Worm (Caenorhabditis elegans): ENCODE measurements around the gene hrpa-1.

The hrpa-1 gene

DNA sequence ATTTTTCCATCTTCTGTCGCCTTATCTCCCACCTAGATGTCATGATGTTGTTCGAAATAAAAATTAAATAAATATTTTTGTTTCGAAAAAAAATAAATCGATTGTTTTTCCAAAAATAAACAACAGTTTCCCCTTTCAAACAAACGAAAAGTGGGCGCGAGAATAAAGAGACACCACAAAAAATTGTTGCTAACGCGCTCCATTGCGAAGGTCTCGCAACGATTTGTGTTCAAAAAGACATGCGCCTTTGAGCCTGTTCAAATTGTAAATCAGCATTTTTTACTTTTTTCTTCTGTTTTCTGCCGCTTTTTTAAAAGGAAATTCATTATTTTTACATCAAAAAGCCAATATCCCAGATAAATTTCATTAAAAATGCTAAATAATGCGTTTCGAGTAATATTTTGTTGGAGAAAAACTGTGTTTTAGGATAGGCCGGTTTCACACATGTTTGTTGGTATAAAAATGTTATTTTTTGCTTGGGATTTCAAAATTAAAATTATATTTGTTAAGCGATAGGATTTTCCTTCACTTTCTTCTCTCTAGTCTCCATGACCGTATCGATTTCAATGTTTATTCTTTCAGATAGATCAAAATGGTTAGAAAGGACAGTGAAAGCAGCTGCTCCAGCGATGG lies 44.0 kb downstream of the hrpa-1 start, which contains the start of gene W08E12.7 (continued):
- TF ChIP-seq ceh-82 (tag; optimal IDR thresholded peaks at IDR 0.05) (peak; percentile 66), pha-4 (tag; optimal IDR thresholded peaks at IDR 0.05) (peak; percentile 100), nhr-76 (tag; optimal IDR thresholded peaks at IDR 0.05) (peak; percentile 51)

DNA sequence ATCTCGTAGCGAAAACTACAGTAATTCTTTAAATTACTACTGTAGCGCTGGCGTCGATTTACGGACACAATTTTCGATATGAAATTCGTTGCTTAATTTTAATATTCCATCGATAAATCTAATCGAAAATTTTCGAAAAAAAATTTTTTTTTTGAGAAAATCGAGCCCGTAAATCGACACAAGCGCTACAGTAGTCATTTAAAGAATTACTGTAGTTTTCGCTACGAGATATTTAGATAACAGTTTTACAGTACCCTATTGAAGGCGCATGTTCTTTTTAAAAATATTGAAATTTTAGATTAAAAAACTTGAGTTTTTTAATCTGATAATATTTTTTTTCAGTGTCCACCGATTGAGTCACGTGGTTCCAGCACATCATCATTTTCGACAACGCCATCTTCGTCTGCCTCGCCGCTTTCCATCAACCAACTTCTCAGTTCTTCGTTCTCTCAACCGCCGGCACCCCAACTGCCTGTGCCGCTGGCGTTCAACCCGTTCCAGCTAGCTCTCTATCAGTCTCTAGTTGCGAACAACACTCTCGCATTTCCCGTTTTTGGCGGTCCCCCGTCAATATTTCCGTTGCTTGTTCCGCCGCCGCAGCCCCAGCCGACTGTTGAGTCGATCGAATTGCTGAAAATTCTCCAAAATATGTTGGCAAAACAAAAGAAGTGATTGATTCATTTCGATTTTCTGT lies 44.7 kb downstream of the hrpa-1 start:
- TF ChIP-seq ZK546.5 (tag; optimal IDR thresholded peaks at IDR 0.05) (no peak), ceh-82 (tag; optimal IDR thresholded peaks at IDR 0.05) (no peak), nhr-28 (tag; optimal IDR thresholded peaks at IDR 0.05) (no peak), snpc-4 (tag; optimal IDR thresholded peaks at IDR 0.05) (no peak), sea-2 (GFP tag; optimal IDR thresholded peaks at IDR 0.05) (no peak), fos-1 (tag; optimal IDR thresholded peaks at IDR 0.05) (no peak), hmg-11 (tag; optimal IDR thresholded peaks at IDR 0.05) (no peak), nfya-1 (tag; optimal IDR thresholded peaks at IDR 0.05; ENCODE audit: insufficient read depth) (no peak), R02D3.7 (tag; optimal IDR thresholded peaks at IDR 0.05) (no peak), daf-12 (tag; optimal IDR thresholded peaks at IDR 0.05) (no peak), lsy-12 (tag; optimal IDR thresholded peaks at IDR 0.05) (no peak), pha-4 (tag; optimal IDR thresholded peaks at IDR 0.05) (no peak), nhr-43 (tag; optimal IDR thresholded peaks at IDR 0.05; ENCODE audit: poor library complexity, severe bottlenecking) (no peak), nhr-77 (tag; optimal IDR thresholded peaks at IDR 0.05) (no peak), ztf-11 (tag; optimal IDR thresholded peaks at IDR 0.05) (no peak), nhr-76 (tag; optimal IDR thresholded peaks at IDR 0.05) (no peak), pqm-1 (tag; optimal IDR thresholded peaks at IDR 0.05) (no peak), nhr-11 (tag; optimal IDR thresholded peaks at IDR 0.05) (no peak), zag-1 (tag; optimal IDR thresholded peaks at IDR 0.05) (no peak), nhr-25 (tag; optimal IDR thresholded peaks at IDR 0.05) (no peak)

DNA sequence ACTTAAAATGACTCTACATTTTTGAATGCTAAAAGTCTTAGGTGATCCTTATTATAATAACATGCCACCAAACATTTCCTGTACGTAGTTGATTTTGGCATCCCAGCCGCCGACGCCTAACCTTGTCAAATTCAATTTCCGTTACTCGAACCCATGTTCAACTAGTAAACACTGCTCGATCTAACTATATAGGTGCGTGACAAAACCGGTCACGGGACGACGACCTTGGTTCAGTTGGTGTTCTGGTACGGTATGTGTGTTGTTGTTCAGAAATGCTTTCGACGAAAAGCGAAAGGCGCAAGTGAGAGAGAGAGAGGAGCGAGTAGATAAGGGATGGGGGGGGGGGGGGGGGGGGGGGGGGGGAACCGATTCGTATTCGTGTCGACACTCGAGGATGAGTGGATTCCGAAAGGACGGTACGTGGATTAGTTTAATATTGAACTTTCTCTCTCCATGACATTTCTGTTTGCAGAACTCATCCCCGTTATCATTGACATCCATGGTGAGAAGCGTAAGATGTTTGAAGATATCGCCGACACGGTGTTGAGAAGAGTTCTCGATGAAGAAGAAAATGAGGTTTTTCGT lies 46.6 kb downstream of the hrpa-1 start, which contains the start of gene W08E12.8:
TSS of gene W08E12.8 (plus strand) at position 395 of the 585 bp plus-strand sequence.
- TF ChIP-seq nhr-25 (tag; optimal IDR thresholded peaks at IDR 0.05) (peak; percentile 62), tbx-2 (tag; optimal IDR thresholded peaks at IDR 0.05) (no peak)

ce11 chrIV:3289237-3289636 lies 49.4 kb downstream of the hrpa-1 start, which contains the start of gene gcy-23:
gcy-23 (minus strand) TSS chrIV:3289337.
- no peak for TF ChIP-seq snpc-4 (tag; optimal IDR thresholded peaks at IDR 0.05)
- TF ChIP-seq ceh-28 (tag; optimal IDR thresholded peaks at IDR 0.05): no peak
- TF ChIP-seq ZK546.5 (tag; optimal IDR thresholded peaks at IDR 0.05): no peak
- no peak for TF ChIP-seq ztf-11 (tag; optimal IDR thresholded peaks at IDR 0.05)
- no peak for TF ChIP-seq zag-1 (tag; optimal IDR thresholded peaks at IDR 0.05)
- TF ChIP-seq pqm-1 (tag; optimal IDR thresholded peaks at IDR 0.05): no peak
- no peak for TF ChIP-seq nhr-25 (tag; optimal IDR thresholded peaks at IDR 0.05)
- TF ChIP-seq unc-39 (tag; optimal IDR thresholded peaks at IDR 0.05): no peak
- TF ChIP-seq elt-3 (tag; optimal IDR thresholded peaks at IDR 0.05): no peak
- no peak for TF ChIP-seq ama-1 (optimal IDR thresholded peaks at IDR 0.05)
- TF ChIP-seq ceh-9 (tag; optimal IDR thresholded peaks at IDR 0.05): no peak
- TF ChIP-seq nhr-237 (tag; optimal IDR thresholded peaks at IDR 0.05): no peak
- TF ChIP-seq nhr-43 (tag; optimal IDR thresholded peaks at IDR 0.05; ENCODE audit: poor library complexity, severe bottlenecking): no peak
- no peak for TF ChIP-seq nhr-28 (tag; optimal IDR thresholded peaks at IDR 0.05)
- TF ChIP-seq ztf-4 (tag; optimal IDR thresholded peaks at IDR 0.05): no peak
- TF ChIP-seq skn-1 (tag; optimal IDR thresholded peaks at IDR 0.05): no peak
- TF ChIP-seq lin-39 (tag; optimal IDR thresholded peaks at IDR 0.05): no peak
- TF ChIP-seq sea-2 (GFP tag; optimal IDR thresholded peaks at IDR 0.05): no peak
- TF ChIP-seq nhr-12 (tag; optimal IDR thresholded peaks at IDR 0.05): no peak
- no peak for TF ChIP-seq ceh-82 (tag; optimal IDR thresholded peaks at IDR 0.05)

Measured in whole organism, L3 larva.